Worm (Caenorhabditis elegans): ENCODE measurements around the gene mab-3.

Gene mab-3

ce11 chrII:9769797-9770520 lies 38.0 kb downstream of the mab-3 start, which contains the start of gene aqp-10:
TSS of gene aqp-10 (minus strand) at chrII:9769847.
- TF ChIP-seq grh-1 (GFP tag; IDR thresholded peaks at IDR 0.05) (no peak), fos-1 (tag; optimal IDR thresholded peaks at IDR 0.05) (no peak), sptf-1 (tag; optimal IDR thresholded peaks at IDR 0.05) (no peak), nhr-47 (tag; optimal IDR thresholded peaks at IDR 0.05) (peak; percentile 49), nhr-84 (tag; optimal IDR thresholded peaks at IDR 0.05) (no peak), unc-62 (GFP tag; optimal IDR thresholded peaks at IDR 0.05) (no peak), nhr-76 (tag; optimal IDR thresholded peaks at IDR 0.05) (no peak), ceh-63 (GFP tag; optimal IDR thresholded peaks at IDR 0.05) (no peak), vab-15 (tag; optimal IDR thresholded peaks at IDR 0.05) (no peak), unc-98 (GFP tag; IDR thresholded peaks at IDR 0.05) (no peak), ztf-11 (tag; optimal IDR thresholded peaks at IDR 0.05) (no peak), skn-1 (tag; optimal IDR thresholded peaks at IDR 0.05) (peak; percentile 13), rnt-1 (tag; optimal IDR thresholded peaks at IDR 0.05) (peak; percentile 46), nhr-77 (tag; optimal IDR thresholded peaks at IDR 0.05) (no peak), ama-1 (optimal IDR thresholded peaks at IDR 0.05) (no peak), nhr-90 (tag; optimal IDR thresholded peaks at IDR 0.05; ENCODE audit: poor library complexity) (peak; percentile 64), C16A3.4 (tag; optimal IDR thresholded peaks at IDR 0.05) (peak; percentile 44), alr-1 (tag; optimal IDR thresholded peaks at IDR 0.05; ENCODE audit: borderline replicate concordance) (no peak), xbp-1 (tag; optimal IDR thresholded peaks at IDR 0.05) (peak; percentile 78), mef-2 (tag; optimal IDR thresholded peaks at IDR 0.05) (no peak), lin-14 (GFP tag; optimal IDR thresholded peaks at IDR 0.05) (peak; percentile 54), hlh-17 (GFP tag; optimal IDR thresholded peaks at IDR 0.05; ENCODE audit: borderline replicate concordance) (no peak), nhr-28 (tag; optimal IDR thresholded peaks at IDR 0.05) (no peak), pag-3 (tag; optimal IDR thresholded peaks at IDR 0.05; ENCODE audit: borderline replicate concordance, insufficient read depth) (no peak), unc-30 (tag; optimal IDR thresholded peaks at IDR 0.05) (no peak), C04F5.9 (tag; optimal IDR thresholded peaks at IDR 0.05) (no peak), hpl-2 (GFP tag; optimal IDR thresholded peaks at IDR 0.05) (no peak), nhr-20 (tag; optimal IDR thresholded peaks at IDR 0.05) (peak; percentile 73), mdl-1 (tag; optimal IDR thresholded peaks at IDR 0.05) (no peak), F16B12.6 (tag; optimal IDR thresholded peaks at IDR 0.05) (peak; percentile 87), jun-1 (tag; optimal IDR thresholded peaks at IDR 0.05) (no peak), zip-4 (GFP tag; optimal IDR thresholded peaks at IDR 0.05) (no peak), C34B4.2 (tag; optimal IDR thresholded peaks at IDR 0.05) (no peak), ces-1 (GFP tag; optimal IDR thresholded peaks at IDR 0.05) (no peak), elt-2 (tag; optimal IDR thresholded peaks at IDR 0.05) (peak; percentile 69), lin-39 (tag; optimal IDR thresholded peaks at IDR 0.05) (no peak), tlp-1 (tag; optimal IDR thresholded peaks at IDR 0.05) (no peak), dsc-1 (tag; optimal IDR thresholded peaks at IDR 0.05) (peak; percentile 15), ztf-4 (tag; optimal IDR thresholded peaks at IDR 0.05) (no peak), pax-3 (tag; optimal IDR thresholded peaks at IDR 0.05) (no peak), nhr-85 (tag) (peak; percentile 82), ets-5 (GFP tag; IDR thresholded peaks at IDR 0.05) (no peak), snu-23 (GFP tag; optimal IDR thresholded peaks at IDR 0.05) (peak; percentile 74), mab-9 (GFP tag; IDR thresholded peaks at IDR 0.05) (0 out of 2 replicates have a peak, but pooled peaks have one; percentile 39), unc-130 (tag; optimal IDR thresholded peaks at IDR 0.05) (no peak), tbx-2 (tag; optimal IDR thresholded peaks at IDR 0.05) (peak; percentile 70), efl-3 (GFP tag; optimal IDR thresholded peaks at IDR 0.05) (no peak), ceh-90 (tag; optimal IDR thresholded peaks at IDR 0.05) (no peak), isw-1 (GFP tag; IDR thresholded peaks at IDR 0.05) (no peak), fkh-8 (tag; optimal IDR thresholded peaks at IDR 0.05) (no peak), ceh-8 (GFP tag; optimal IDR thresholded peaks at IDR 0.05) (no peak), Y116A8C.19 (tag; optimal IDR thresholded peaks at IDR 0.05; ENCODE audit: borderline replicate concordance) (no peak)
